Worm (Caenorhabditis elegans) whole organism, L3 larva: ENCODE measurements around the gene K10H10.9.

Experiments
- R02D3.7 ChIP-seq: fragments of 150-350 bp; optimal IDR thresholded peaks from 2 replicates; lab custom pipeline; 2014; ENCODE audit warnings: missing biosample characterization, missing genetic modification characterization
- nhr-237 ChIP-seq: fragments of 150-350 bp; optimal IDR thresholded peaks from 2 replicates; lab custom pipeline; 2014; ENCODE audit warnings: missing biosample characterization, missing genetic modification characterization
- skn-1 ChIP-seq: fragments of 150-350 bp; optimal IDR thresholded peaks from 2 replicates; lab custom pipeline; 2014; ENCODE audit warnings: missing biosample characterization, missing genetic modification characterization

DNA sequence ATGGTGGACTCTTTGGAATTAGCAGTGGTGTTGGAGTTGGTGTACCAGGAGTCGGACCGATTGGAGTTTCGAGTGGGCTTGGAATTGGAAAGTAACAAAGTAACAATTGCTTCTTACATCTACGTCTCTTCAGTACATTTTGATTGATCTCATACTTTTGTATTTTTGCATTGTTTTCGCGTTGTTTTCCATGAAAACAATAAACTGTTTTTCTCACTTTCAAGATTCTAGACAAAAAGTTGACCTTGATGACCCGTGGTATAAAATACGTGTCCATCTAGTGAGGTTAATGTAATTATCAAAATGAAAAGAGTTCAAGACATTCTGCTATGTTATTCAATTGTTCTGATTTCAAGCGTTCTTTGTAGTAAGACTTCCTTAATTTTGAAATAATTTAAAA, 13.5 kb downstream of the K10H10.9 start, which contains the start of gene K10H10.5:
- TF ChIP-seq nhr-237 (tag; lab: Kevin White, UChicago) (no peak), skn-1 (tag; lab: Kevin White, UChicago) (no peak), R02D3.7 (tag; lab: Kevin White, UChicago) (no peak)
